Worm (Caenorhabditis elegans): Measurements from ENCODE around the gene Y70C5A.2.

The Y70C5A.2 gene

DNA sequence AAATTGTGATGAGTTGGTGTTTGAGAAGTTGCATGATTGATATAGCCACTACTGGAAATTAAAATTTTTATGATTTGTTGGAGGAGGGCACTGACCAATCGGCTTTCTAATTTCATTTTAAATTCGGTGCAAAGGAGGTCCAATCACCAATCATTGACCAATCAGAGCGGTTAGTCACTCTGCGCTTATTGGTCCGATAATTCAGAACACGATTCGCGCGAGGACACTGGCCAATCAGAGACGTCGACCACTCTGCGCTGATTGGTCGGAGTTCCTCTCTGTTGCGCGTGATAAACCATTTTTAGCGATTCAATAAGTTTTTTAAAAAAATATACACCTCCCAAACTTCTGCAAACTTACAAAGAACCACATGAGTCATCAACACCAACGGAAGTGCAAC, 23.2 kb downstream of the Y70C5A.2 start:
- TF ChIP-seq bed-3 (GFP tag; optimal IDR thresholded peaks at IDR 0.05), result no peak
- no peak for TF ChIP-seq snpc-4 (tag; optimal IDR thresholded peaks at IDR 0.05)
- no peak for TF ChIP-seq blmp-1 (tag; optimal IDR thresholded peaks at IDR 0.05)
- no peak for TF ChIP-seq ceh-83 (GFP tag; optimal IDR thresholded peaks at IDR 0.05)
- no peak for TF ChIP-seq lsy-2 (tag; optimal IDR thresholded peaks at IDR 0.05)
- no peak for TF ChIP-seq unc-120 (tag; optimal IDR thresholded peaks at IDR 0.05; ENCODE audit: poor library complexity, severe bottlenecking)
- no peak for TF ChIP-seq sptf-1 (tag; optimal IDR thresholded peaks at IDR 0.05)

DNA sequence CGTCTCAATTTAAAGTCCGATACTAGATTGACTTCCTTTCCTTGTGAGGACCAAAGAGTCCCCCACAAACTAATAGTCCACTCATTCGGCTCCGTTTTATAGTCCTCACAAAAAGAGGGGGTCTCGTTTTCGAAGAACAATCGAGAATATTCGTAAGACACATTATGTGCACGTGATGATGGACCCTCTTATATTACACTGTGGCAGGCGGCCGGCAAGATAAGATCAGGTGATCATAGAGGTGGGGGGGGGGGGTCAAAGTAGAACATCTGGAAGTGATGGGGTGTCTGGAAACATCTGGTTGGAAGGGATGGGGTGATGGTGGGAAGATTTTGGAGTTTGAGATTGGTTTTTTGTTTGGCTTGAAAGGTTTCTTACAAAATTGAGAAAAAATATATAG, 24.6 kb downstream of the Y70C5A.2 start:
- TF ChIP-seq unc-120 (tag; optimal IDR thresholded peaks at IDR 0.05; ENCODE audit: poor library complexity, severe bottlenecking), result peak; percentile 13
- no peak for TF ChIP-seq zip-8 (tag; optimal IDR thresholded peaks at IDR 0.05)
- TF ChIP-seq nhr-28 (tag; optimal IDR thresholded peaks at IDR 0.05), result no peak
- no peak for TF ChIP-seq pha-4 (tag; optimal IDR thresholded peaks at IDR 0.05)
- TF ChIP-seq elt-1 (tag; optimal IDR thresholded peaks at IDR 0.05; ENCODE audit: borderline replicate concordance, insufficient read depth), result no peak
- TF ChIP-seq sem-2 (GFP tag; optimal IDR thresholded peaks at IDR 0.05), result no peak
- TF ChIP-seq hlh-1 (tag; optimal IDR thresholded peaks at IDR 0.05), result peak; percentile 22
- TF ChIP-seq unc-62 (GFP tag; optimal IDR thresholded peaks at IDR 0.05), result peak; percentile 33
- no peak for TF ChIP-seq tbx-8 (GFP tag; optimal IDR thresholded peaks at IDR 0.05)
- no peak for TF ChIP-seq nhr-237 (tag; optimal IDR thresholded peaks at IDR 0.05)
- TF ChIP-seq elt-3 (tag; optimal IDR thresholded peaks at IDR 0.05), result no peak
- TF ChIP-seq ztf-11 (tag; optimal IDR thresholded peaks at IDR 0.05), result no peak
- TF ChIP-seq blmp-1 (tag; optimal IDR thresholded peaks at IDR 0.05), result no peak

DNA sequence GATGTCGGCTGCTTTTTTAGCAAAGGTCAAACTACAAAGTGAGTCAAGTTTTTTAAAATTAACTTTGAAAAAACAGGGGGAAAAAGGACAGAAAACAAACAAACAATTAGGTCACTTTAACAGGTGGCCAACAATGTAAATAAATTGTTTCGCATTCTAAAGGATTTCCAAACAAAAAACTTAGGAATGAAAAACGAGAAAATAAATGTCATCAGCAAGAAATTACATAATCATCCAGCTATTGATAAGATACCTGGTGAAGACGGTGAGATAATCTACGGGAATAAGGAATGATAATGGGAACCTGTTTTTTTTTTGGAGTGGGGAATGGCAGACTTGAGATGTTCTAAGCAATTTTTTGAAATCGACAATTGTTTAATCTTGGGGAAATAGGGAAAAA, 26.9 kb downstream of the Y70C5A.2 start:
- TF ChIP-seq pha-4 (tag; optimal IDR thresholded peaks at IDR 0.05) (no peak), nhr-28 (tag; optimal IDR thresholded peaks at IDR 0.05) (no peak), elt-3 (tag; optimal IDR thresholded peaks at IDR 0.05) (peak; percentile 60), drap-1 (GFP tag; optimal IDR thresholded peaks at IDR 0.05) (no peak)

DNA sequence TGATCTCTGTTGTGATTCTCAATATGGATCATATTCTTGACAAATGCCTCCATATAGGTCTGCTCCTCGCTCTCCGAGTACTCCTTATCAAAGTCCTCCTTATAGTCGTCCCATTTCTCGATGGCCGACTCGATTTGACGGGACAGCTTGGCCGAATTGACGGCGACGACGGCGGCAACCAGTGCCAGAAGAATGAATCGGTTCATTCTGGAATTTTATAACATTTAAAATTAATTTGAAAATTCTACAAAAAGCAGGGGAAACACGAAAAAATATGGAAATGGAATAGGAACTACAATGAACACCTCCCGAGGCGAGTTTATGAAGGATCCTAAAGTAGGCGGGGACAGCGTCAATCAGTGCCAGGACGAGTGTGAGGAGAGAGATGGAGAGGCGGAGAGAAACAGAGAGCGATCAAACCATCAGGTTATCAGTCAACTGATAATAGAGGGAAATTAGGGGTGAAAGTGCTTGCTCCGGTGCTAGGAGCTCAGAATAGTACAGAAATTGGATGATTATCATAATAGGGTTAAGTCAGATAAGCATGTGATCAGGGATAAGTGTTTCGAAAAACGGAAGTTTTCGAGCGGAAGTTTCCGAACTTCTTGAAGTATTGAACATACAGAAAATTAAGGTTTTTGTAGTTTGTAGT, 27.7 kb downstream of the Y70C5A.2 start, which contains the start of gene cpl-1:
Gene cpl-1 (minus strand): TSS at position 207 of the 652 bp plus-strand sequence.
- TF ChIP-seq ham-2 (GFP tag; optimal IDR thresholded peaks at IDR 0.05) (no peak), unc-120 (tag; optimal IDR thresholded peaks at IDR 0.05; ENCODE audit: poor library complexity, severe bottlenecking) (peak; percentile 42)

DNA sequence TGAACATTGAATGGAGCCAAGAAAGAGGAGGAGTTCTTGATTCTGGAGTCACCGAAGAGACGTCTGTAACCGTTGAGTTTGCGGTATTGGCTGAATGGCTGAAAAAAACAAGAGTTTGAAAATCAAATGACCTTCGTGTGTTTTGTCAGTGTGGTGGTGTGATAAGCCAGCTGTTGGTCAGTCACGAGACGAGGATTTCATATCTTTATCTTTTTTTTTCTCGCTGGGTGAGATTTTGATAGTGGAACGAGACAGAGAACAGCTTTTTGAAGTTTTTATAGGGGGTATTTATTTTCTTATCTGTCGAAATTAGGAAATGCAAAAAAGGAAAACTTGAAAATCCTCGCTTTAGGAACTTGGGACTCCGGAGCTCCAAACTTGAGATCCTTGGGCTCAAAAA, 28.5 kb downstream of the Y70C5A.2 start:
- TF ChIP-seq blmp-1 (tag; optimal IDR thresholded peaks at IDR 0.05), result no peak
- peak; percentile 29 for TF ChIP-seq hlh-1 (tag; optimal IDR thresholded peaks at IDR 0.05)

DNA sequence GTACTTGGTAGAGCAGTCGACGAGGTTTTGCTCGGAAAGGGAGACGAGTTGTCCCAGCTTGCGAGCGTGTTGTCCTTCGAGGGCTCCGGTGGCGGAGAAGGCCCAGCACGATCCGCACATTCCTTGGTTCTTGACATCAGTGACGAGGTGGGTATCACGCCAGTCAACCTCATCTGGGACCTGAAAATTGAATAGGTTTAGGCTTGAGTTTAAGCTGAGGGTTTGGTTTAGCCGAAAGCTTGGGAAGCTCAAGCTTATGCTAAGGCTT, 29.3 kb downstream of the Y70C5A.2 start:
- no peak for TF ChIP-seq ceh-39 (tag; optimal IDR thresholded peaks at IDR 0.05)
- no peak for TF ChIP-seq mep-1 (tag; optimal IDR thresholded peaks at IDR 0.05)
- TF ChIP-seq lin-32 (GFP tag; optimal IDR thresholded peaks at IDR 0.05), result no peak
- no peak for TF ChIP-seq elt-1 (tag; optimal IDR thresholded peaks at IDR 0.05; ENCODE audit: borderline replicate concordance, insufficient read depth)
- no peak for TF ChIP-seq unc-120 (tag; optimal IDR thresholded peaks at IDR 0.05; ENCODE audit: poor library complexity, severe bottlenecking)
- no peak for TF ChIP-seq unc-62 (GFP tag; optimal IDR thresholded peaks at IDR 0.05)
- no peak for TF ChIP-seq blmp-1 (tag; optimal IDR thresholded peaks at IDR 0.05)
- no peak for TF ChIP-seq bed-3 (GFP tag; optimal IDR thresholded peaks at IDR 0.05)

DNA sequence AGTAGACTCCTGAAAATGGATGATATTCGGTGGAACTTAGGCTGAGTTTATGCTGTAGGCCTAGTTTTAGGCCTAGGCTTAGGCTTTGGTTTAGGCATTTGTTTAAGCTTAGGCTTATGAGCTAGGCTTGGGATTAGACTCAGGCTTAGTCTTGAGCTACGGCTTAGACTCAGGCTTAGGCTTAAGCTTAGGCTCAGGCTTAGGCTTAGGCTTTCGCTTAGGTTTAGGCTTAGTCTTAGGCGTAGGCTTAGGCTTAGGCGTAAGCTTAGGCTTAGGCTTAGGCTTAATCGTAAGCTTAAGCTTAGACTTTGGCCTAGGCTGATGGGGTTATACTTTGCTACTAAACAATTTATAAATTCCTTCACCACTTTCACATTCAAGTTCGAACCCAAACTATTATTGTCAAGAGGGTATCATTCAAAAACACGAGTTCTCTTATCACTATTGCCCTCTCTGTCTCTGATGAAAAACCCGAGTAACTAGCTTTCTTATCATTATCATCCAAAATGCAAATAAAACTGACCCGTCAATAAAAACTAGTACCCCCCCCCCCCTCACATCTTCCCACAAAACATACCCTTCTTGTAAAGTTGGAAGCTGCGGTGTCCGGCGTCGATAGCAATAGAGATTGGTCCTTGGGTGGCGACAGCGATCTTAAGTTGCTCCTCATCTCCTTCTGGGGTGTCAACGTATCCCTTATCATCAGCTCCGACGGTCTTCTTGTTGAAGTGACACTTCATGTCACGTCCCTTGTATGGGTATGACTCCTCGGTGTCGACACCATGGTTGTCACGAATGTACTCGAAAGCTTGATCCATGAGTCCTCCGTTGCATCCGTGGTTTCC, 29.8 kb downstream of the Y70C5A.2 start:
- TF ChIP-seq ztf-11 (tag; optimal IDR thresholded peaks at IDR 0.05) (no peak), ham-2 (GFP tag; optimal IDR thresholded peaks at IDR 0.05) (no peak)

Data from whole organism, mixed stage, embryonic.